Fruit fly (Drosophila melanogaster): ENCODE measurements around the gene CG3397.

CG3397 gene

DNA sequence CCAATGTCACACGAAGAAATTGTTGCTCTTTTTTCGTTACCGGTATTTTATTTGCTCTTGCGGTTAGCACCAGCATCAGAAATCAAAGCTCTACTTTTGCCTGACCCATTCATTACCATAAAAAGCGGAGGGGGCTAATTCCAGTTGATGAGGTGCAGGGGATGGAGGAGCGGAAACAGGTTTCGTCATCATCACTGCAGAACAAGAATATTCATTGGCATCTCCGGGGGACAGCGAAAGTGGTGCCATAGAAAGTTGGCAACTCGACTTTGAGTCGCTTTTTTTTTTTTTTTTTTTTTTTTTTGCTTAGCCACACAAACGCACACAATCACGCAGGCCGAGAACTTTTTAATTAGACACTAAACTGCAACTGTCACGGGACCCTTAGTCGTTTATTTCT lies 43.2 kb downstream of the CG3397 start:
- TF ChIP-seq otp (GFP tag; IDR thresholded peaks at IDR 0.05) (0 out of 3 replicates have a peak, but pooled peaks have one; percentile 10), chinmo (GFP tag; IDR thresholded peaks at IDR 0.05; ENCODE audit: partially characterized antibody) (0 out of 4 replicates have a peak, but pooled peaks have one; percentile 27), Blimp-1 (GFP tag; optimal IDR thresholded peaks at IDR 0.05) (peak; percentile 81), dimm (GFP tag; IDR thresholded peaks at IDR 0.05) (no peak)

DNA sequence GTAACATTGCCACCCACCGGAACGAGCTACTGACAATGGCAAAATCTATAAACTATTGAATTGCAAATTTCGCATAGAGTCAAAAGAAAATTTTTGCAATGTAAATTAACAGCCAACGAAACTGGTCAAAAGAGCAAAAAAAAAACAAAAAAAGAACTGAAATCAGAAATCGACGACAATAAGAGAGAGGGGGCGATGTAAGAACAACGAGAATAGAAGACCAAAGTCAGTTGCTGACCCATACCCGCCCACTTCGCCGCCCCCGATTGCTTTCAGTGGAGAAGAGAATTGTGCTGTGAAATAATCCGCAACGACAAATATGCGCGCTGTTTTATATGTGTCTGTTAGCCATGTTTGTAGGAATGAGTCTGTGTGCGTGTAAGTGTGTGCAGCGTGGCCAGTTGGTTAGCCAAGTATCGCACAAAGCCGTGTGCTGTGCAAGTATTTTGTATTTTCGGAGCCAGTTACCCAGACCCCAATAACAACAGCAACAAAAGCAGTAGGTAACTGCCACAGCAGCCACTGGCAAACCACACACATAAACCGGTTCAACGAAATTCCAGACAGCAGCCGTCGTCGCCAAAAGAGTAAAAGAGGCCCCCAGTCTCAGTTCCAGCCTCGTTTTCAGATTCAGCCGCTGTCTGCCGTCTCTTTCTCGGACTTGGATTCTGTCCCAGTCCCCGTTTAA lies 46.8 kb downstream of the CG3397 start:
- no peak for TF ChIP-seq Bteb2 (GFP tag; optimal IDR thresholded peaks at IDR 0.05)
- peak; percentile 88 for TF ChIP-seq sd (tag; optimal IDR thresholded peaks at IDR 0.05)
- TF ChIP-seq Gsc (GFP tag; IDR thresholded peaks at IDR 0.05) = no peak
- TF ChIP-seq sens (GFP tag) = peak; percentile 62
- no peak for TF ChIP-seq sim (GFP tag; IDR thresholded peaks at IDR 0.05)
- TF ChIP-seq Atf6 (GFP tag; IDR thresholded peaks at IDR 0.05) = 0 out of 2 replicates have a peak, but pooled peaks have one; percentile 14
- no peak for TF ChIP-seq D19B (GFP tag; optimal IDR thresholded peaks at IDR 0.05)
- TF ChIP-seq ci (GFP tag; IDR thresholded peaks at IDR 0.05) = 0 out of 3 replicates have a peak, but pooled peaks have one; percentile 38
- TF ChIP-seq CG4282 (GFP tag; optimal IDR thresholded peaks at IDR 0.05) = no peak
- TF ChIP-seq ranshi (GFP tag; IDR thresholded peaks at IDR 0.05) = 0 out of 2 replicates have a peak, but pooled peaks have one; percentile 9
- peak; percentile 49 for TF ChIP-seq abd-A (tag; optimal IDR thresholded peaks at IDR 0.05)
- TF ChIP-seq CG6175 (GFP tag; IDR thresholded peaks at IDR 0.05) = peak; percentile 86
- TF ChIP-seq CG10321 (GFP tag; IDR thresholded peaks at IDR 0.05) = no peak
- peak; percentile 8 for TF ChIP-seq CG1832 (GFP tag; optimal IDR thresholded peaks at IDR 0.05)
- peak; percentile 86 for TF ChIP-seq CG12769 (tag; optimal IDR thresholded peaks at IDR 0.05)
- no peak for TF ChIP-seq CG6254 (GFP tag; optimal IDR thresholded peaks at IDR 0.05)
- no peak for TF ChIP-seq tio (GFP tag; optimal IDR thresholded peaks at IDR 0.05)
- 0 out of 2 replicates have a peak, but pooled peaks have one; percentile 15 for TF ChIP-seq CG14014 (GFP tag; IDR thresholded peaks at IDR 0.05)
- no peak for TF ChIP-seq ind (GFP tag; optimal IDR thresholded peaks at IDR 0.05)
- no peak for TF ChIP-seq CG7928 (GFP tag; optimal IDR thresholded peaks at IDR 0.05)
- TF ChIP-seq CG8089 (GFP tag; optimal IDR thresholded peaks at IDR 0.05) = no peak
- TF ChIP-seq chinmo (GFP tag; IDR thresholded peaks at IDR 0.05; ENCODE audit: partially characterized antibody) = peak; percentile 89
- peak; percentile 56; the same call in 1 of the 2 replicates for TF ChIP-seq Drgx (GFP tag; IDR thresholded peaks at IDR 0.05)
- no peak for TF ChIP-seq CG11085 (GFP tag; IDR thresholded peaks at IDR 0.05)
- 0 out of 2 replicates have a peak, but pooled peaks have one; percentile 20 for TF ChIP-seq slbo (GFP tag; IDR thresholded peaks at IDR 0.05)
- TF ChIP-seq cg (GFP tag; optimal IDR thresholded peaks at IDR 0.05) = peak; percentile 56
- no peak for TF ChIP-seq Fer2 (tag; optimal IDR thresholded peaks at IDR 0.05)
- 0 out of 2 replicates have a peak, but pooled peaks have one; percentile 6 for TF ChIP-seq E2f2 (GFP tag; IDR thresholded peaks at IDR 0.05)
- TF ChIP-seq CG10366 (GFP tag; IDR thresholded peaks at IDR 0.05) = 0 out of 2 replicates have a peak, but pooled peaks have one; percentile 22

DNA sequence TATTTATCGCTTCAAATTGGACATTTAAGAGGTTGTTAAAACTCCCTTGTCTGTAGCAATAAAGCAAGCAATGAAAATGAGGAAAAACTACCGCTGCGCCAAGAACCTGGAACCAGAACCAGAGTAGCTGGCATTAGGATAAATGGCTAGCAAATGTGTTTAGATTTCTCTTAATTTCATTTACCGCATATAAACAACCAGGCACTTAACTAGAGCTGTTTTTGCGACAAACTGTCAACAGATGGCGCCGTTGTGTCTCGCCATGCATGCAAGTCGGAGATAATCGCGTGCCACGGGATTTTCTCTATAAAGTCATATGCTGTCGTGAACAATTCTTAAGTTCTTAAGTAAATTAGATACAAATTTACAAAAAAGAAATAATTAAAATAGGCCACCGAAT lies 50.4 kb downstream of the CG3397 start:
- TF ChIP-seq CTCF (GFP tag; optimal IDR thresholded peaks at IDR 0.05) (peak; percentile 81), gsb-n (tag; optimal IDR thresholded peaks at IDR 0.05) (no peak), pb (GFP tag; optimal IDR thresholded peaks at IDR 0.05) (no peak)
